Worm (Caenorhabditis elegans): ENCODE measurements around the gene ssp-32.
"Not testable (repeated sequence)": the region's sequence is repeated elsewhere in the genome, so short reads cannot be mapped to it uniquely, and the experiment has no call there.

Gene ssp-32

DNA sequence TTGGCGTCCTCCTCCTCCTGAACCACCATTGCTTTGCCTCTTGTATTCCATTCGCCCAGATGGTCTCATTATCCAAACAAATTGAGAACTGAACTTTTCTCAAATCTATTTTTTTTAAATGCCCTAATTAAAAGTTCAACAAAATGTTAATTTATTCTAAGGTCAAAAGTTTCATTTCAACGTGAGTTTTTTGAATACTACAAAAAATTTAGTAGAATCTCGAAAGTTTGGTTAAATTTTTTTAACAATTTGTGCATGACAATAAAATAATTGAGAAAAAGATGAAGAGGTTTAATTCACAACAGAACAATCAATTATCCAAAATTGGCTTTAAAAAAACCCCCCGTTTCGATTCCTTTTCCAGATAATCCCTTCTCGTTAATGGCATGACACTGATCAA lies 3.2 kb upstream of the ssp-32 start, which contains the start of gene F32B6.4:
Gene F32B6.4, minus strand, starts transcription at position 101 of the 400 bp plus-strand sequence.
- no peak for TF ChIP-seq tbx-37 (GFP tag; conservative IDR thresholded peaks at IDR 0.05)
- TF ChIP-seq aly-1 (tag; optimal IDR thresholded peaks at IDR 0.05), result no peak
- no peak for TF ChIP-seq flt-1 (GFP tag; IDR thresholded peaks at IDR 0.05)

DNA sequence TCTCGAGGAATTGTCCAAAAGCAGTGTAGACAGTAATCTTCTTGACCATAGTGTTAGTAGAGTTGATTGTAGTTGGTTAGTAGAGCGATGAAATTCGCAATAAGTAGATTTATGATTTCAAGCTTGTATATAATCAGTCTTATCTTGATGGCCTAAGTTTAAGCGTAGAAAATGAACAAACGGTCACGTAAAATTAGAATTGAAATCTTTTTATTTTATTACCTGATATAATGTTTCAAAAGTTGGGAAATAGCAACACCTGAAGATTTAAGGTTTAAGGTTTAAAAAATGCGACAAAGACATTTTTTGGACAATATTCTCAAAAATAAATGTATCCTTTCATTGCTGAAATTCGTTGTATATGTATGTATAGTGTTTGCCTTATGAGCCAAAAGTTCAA lies 1.5 kb upstream of the ssp-32 start, which contains the start of gene sss-1:
Gene sss-1, minus strand, starts transcription at position 101 of the 400 bp plus-strand sequence.
- not testable (repeated sequence) for TF ChIP-seq hmbx-1, F13C5.2, ceh-36 (tag; optimal IDR thresholded peaks at IDR 0.05)

DNA sequence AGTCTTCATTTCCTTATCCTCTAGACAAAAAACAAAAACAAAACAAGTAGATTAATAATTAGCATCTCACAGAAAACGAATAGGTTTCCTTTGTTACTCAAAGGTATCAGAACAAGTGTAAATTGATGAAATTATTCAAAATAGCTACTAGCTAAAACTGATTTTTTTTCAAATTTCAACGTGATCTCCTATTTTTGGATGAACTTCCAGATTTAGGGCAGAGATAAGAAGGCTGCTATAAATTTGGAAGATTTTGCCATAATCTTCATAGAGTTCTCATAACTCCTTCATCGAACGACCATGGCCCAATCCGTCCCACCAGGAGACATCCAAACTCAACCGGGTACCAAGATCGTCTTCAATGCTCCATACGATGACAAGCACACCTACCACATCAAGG lies 857 bp upstream of the ssp-32 start, which contains the start of gene msp-77:
Gene msp-77, plus strand, starts transcription at position 301 of the 400 bp plus-strand sequence.
- TF ChIP-seq hnd-1 (tag; optimal IDR thresholded peaks at IDR 0.05); scrt-1 (GFP tag; IDR thresholded peaks at IDR 0.05); ama-1 (optimal IDR thresholded peaks at IDR 0.05): not testable (repeated sequence)

DNA sequence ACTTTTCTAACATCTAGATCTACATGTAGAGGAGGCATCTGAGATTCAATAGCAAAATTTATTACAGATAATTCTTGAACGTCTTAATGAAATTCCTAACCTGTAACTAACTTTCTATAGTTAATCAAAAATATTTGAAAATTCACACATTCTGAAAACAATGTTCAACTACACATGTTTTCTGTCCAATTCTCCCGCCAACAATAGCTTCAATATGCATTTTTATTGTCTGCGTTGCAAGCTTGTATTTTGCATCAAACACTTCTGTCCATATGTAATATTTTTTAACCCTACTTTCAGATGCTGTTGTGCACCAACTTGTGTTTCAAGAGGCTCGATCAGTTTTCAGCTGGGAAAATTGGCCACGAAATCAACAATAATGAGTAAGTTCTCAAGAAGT lies 3.5 kb downstream of the ssp-32 start, which contains the start of gene tbc-3:
Gene tbc-3, plus strand, starts transcription at position 301 of the 400 bp plus-strand sequence.
- no peak for TF ChIP-seq ceh-13 (GFP tag; optimal IDR thresholded peaks at IDR 0.05)
- TF ChIP-seq ets-7 (tag; optimal IDR thresholded peaks at IDR 0.05), result no peak
- no peak for TF ChIP-seq sea-1 (GFP tag; conservative IDR thresholded peaks at IDR 0.05)
- no peak for TF ChIP-seq hmbx-1 (tag; optimal IDR thresholded peaks at IDR 0.05)
- TF ChIP-seq ama-1 (optimal IDR thresholded peaks at IDR 0.05), result no peak
- no peak for TF ChIP-seq aly-1 (tag; optimal IDR thresholded peaks at IDR 0.05)
- no peak for TF ChIP-seq B0310.2 (tag; optimal IDR thresholded peaks at IDR 0.05)

DNA sequence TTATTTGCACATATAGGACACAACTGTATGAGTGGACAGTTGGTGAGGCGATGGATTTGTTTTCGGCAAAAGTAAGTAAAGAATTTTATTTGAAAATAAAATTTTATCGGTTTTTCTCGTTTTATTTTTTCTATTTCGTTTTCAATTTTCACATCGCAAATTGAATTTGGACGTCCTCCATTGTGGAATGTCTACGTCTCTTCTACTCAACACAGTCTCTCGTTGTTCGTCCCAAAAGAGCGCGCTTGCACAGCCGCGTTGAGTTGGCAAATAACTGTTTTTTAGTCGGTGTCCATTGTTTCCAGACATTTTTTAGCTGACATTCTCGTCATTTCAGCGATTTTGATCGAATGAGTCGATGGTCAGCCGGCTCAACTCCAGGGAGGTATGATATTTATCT lies 4.0 kb downstream of the ssp-32 start:
- TF ChIP-seq F13C5.2 (tag; optimal IDR thresholded peaks at IDR 0.05) (no peak), tbx-37 (GFP tag; conservative IDR thresholded peaks at IDR 0.05) (no peak), ets-7 (tag; optimal IDR thresholded peaks at IDR 0.05) (no peak), tbx-11 (GFP tag; IDR thresholded peaks at IDR 0.05) (no peak), flt-1 (GFP tag; IDR thresholded peaks at IDR 0.05) (no peak), ceh-13 (GFP tag; optimal IDR thresholded peaks at IDR 0.05) (no peak), B0310.2 (tag; optimal IDR thresholded peaks at IDR 0.05) (no peak), pes-1 (GFP tag; IDR thresholded peaks at IDR 0.05) (no peak), tra-4 (tag; optimal IDR thresholded peaks at IDR 0.05) (no peak), sea-1 (GFP tag; conservative IDR thresholded peaks at IDR 0.05) (no peak), hmbx-1 (tag; optimal IDR thresholded peaks at IDR 0.05) (no peak), ceh-36 (tag; optimal IDR thresholded peaks at IDR 0.05) (no peak), aly-1 (tag; optimal IDR thresholded peaks at IDR 0.05) (no peak)

DNA sequence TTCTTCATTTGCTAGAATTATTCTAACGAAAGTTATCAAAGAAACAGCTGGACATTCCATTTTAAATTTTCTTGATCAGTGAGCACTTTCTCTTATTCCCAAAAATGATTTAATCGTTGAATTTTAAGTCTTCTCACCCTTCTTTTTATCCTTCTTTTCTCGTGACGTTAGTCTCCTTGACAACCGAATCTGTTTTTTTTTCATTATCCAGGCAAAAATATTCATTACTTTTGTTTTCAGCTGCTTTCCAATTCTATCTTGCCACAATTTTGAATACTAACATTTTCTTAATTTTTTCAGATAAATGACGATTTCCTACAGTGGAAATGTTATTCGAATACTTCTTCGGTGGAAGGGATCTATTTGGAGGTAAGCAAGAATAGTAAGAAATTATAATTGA lies 8.4 kb downstream of the ssp-32 start, which contains the start of gene best-13:
Gene best-13, plus strand, starts transcription at position 301 of the 400 bp plus-strand sequence.
- TF ChIP-seq ceh-13 (GFP tag; optimal IDR thresholded peaks at IDR 0.05) (no peak), sea-1 (GFP tag; conservative IDR thresholded peaks at IDR 0.05) (no peak), flt-1 (GFP tag; IDR thresholded peaks at IDR 0.05) (no peak)

DNA sequence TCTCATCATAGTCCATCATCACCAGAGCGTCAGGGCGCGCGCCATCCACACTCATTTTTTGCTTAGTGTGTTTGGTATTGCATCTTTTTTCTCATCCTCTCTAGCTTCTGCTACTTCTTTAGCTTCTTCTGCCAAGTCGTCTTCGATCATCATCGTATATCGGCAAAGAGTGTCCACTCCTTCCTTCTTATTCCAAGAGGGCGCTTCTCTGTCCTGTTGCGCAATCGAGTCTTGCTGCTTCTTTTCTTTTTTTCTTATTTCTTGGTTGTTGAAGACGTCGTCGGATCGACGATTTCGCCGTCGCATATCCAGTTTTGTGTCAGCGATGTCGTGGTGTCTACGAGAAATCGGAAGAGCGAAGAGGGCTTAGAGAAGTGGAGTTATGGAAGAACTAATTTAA lies 17.9 kb downstream of the ssp-32 start:
- TF ChIP-seq tbx-11 (GFP tag; IDR thresholded peaks at IDR 0.05) (no peak), hmg-4 (GFP tag; optimal IDR thresholded peaks at IDR 0.05) (no peak), B0310.2 (tag; optimal IDR thresholded peaks at IDR 0.05) (no peak), ceh-13 (GFP tag; optimal IDR thresholded peaks at IDR 0.05) (no peak), sea-1 (GFP tag; conservative IDR thresholded peaks at IDR 0.05) (no peak), flt-1 (GFP tag; IDR thresholded peaks at IDR 0.05) (no peak), hmbx-1 (tag; optimal IDR thresholded peaks at IDR 0.05) (no peak), hnd-1 (tag; optimal IDR thresholded peaks at IDR 0.05) (no peak)

DNA sequence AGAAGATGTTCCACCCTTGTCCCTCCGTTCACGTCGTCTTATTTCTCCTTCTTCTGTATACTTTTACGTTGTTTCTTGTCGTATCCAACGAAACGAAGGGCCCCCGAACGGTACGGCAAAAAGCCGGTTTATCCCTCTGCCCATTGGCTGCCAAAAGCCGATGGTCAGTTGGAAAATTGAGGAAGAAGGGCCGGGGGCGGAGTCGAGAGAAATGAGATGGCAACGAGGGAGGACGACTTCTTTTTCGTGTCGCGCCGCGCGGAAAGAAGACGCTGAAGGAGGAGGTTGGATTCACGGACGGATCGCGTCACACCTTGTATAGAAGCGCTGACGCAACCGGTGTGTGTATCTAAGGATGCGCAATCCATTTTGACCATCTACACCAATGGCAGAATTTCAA lies 19.9 kb downstream of the ssp-32 start:
- TF ChIP-seq hmbx-1 (tag; optimal IDR thresholded peaks at IDR 0.05) (no peak), tbx-11 (GFP tag; IDR thresholded peaks at IDR 0.05) (no peak), F13C5.2 (tag; optimal IDR thresholded peaks at IDR 0.05) (no peak), tbx-37 (GFP tag; conservative IDR thresholded peaks at IDR 0.05) (no peak), hmg-4 (GFP tag; optimal IDR thresholded peaks at IDR 0.05) (no peak), flt-1 (GFP tag; IDR thresholded peaks at IDR 0.05) (no peak), ceh-36 (tag; optimal IDR thresholded peaks at IDR 0.05) (no peak), ama-1 (optimal IDR thresholded peaks at IDR 0.05) (no peak), tra-4 (tag; optimal IDR thresholded peaks at IDR 0.05) (no peak), scrt-1 (GFP tag; IDR thresholded peaks at IDR 0.05) (no peak), ceh-13 (GFP tag; optimal IDR thresholded peaks at IDR 0.05) (no peak), ets-7 (tag; optimal IDR thresholded peaks at IDR 0.05) (no peak)

DNA sequence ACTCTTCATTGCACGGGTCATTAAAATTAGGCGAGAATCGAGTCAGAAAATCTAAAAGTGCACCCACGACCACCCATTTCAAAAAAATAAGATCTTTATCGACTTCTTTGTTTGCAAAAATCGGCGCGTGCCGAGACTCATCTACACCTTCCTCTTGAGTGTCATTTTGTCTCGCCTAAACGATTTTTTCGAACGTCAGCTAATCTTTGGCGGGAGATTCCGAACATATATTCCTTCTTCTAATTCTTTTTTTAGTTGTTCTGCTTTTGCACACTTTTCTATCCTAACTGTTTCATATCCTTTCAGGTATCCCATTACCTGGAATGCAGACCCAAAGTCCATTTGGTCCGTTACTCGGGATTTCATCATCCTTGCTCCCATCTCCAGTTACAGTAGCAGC lies 21.0 kb downstream of the ssp-32 start, which contains the start of gene bed-3:
Gene bed-3, plus strand, starts transcription at position 301 of the 400 bp plus-strand sequence.
- no peak for TF ChIP-seq ama-1 (optimal IDR thresholded peaks at IDR 0.05)
- TF ChIP-seq ceh-36 (tag; optimal IDR thresholded peaks at IDR 0.05), result no peak
- TF ChIP-seq ets-7 (tag; optimal IDR thresholded peaks at IDR 0.05), result no peak
- no peak for TF ChIP-seq F13C5.2 (tag; optimal IDR thresholded peaks at IDR 0.05)
- TF ChIP-seq hmbx-1 (tag; optimal IDR thresholded peaks at IDR 0.05), result no peak
- no peak for TF ChIP-seq B0310.2 (tag; optimal IDR thresholded peaks at IDR 0.05)
- TF ChIP-seq scrt-1 (GFP tag; IDR thresholded peaks at IDR 0.05), result no peak
- no peak for TF ChIP-seq ceh-13 (GFP tag; optimal IDR thresholded peaks at IDR 0.05)
- TF ChIP-seq tra-4 (tag; optimal IDR thresholded peaks at IDR 0.05), result no peak
- TF ChIP-seq pes-1 (GFP tag; IDR thresholded peaks at IDR 0.05), result no peak
- no peak for TF ChIP-seq aly-1 (tag; optimal IDR thresholded peaks at IDR 0.05)
- TF ChIP-seq hnd-1 (tag; optimal IDR thresholded peaks at IDR 0.05), result no peak
- TF ChIP-seq tbx-37 (GFP tag; conservative IDR thresholded peaks at IDR 0.05), result no peak
- TF ChIP-seq flt-1 (GFP tag; IDR thresholded peaks at IDR 0.05), result no peak
- no peak for TF ChIP-seq tbx-11 (GFP tag; IDR thresholded peaks at IDR 0.05)
